Worm (Caenorhabditis elegans) whole organism, mixed stage, embryonic: ENCODE data around the gene fbxb-6.
"Not testable (repeated sequence)": the region's sequence is repeated elsewhere in the genome, so short reads cannot be mapped to it uniquely, and the experiment has no call there.

Source experiments
- blmp-1 ChIP-seq: fragments of 150-350 bp; optimal IDR thresholded peaks from 2 replicates; lab custom pipeline; 2014; ENCODE audit warnings: missing biosample characterization, missing genetic modification characterization
- ceh-39 ChIP-seq: fragments of 150-350 bp; optimal IDR thresholded peaks from 2 replicates; lab custom pipeline; 2014; ENCODE audit warnings: missing biosample characterization, missing genetic modification characterization
- ceh-43 ChIP-seq: fragments of 200-800 bp; sonication (Bioruptor generic); optimal IDR thresholded peaks from 2 replicates; lab custom pipeline; 2018; ENCODE audit warnings: mild to moderate bottlenecking, missing genetic modification characterization, moderate library complexity, missing compliant biosample characterization
- ceh-83 ChIP-seq: fragments of 200-800 bp; sonication (Bioruptor generic); optimal IDR thresholded peaks from 2 replicates; lab custom pipeline; 2018; ENCODE audit warnings: mild to moderate bottlenecking, missing genetic modification characterization, missing compliant biosample characterization
- ces-1 ChIP-seq: fragments of 150-350 bp; optimal IDR thresholded peaks from 2 replicates; lab custom pipeline; 2014; ENCODE audit warnings: missing biosample characterization, missing genetic modification reagents, missing genetic modification characterization
- cnd-1 ChIP-seq: fragments of 200-800 bp; sonication (Bioruptor generic); optimal IDR thresholded peaks from 2 replicates; lab custom pipeline; 2018; ENCODE audit warnings: mild to moderate bottlenecking, missing genetic modification characterization, missing compliant biosample characterization
- drap-1 ChIP-seq: fragments of 200-800 bp; sonication (Bioruptor generic); optimal IDR thresholded peaks from 3 replicates; lab custom pipeline; 2018; ENCODE audit warnings: mild to moderate bottlenecking, missing genetic modification characterization, missing compliant biosample characterization
- elt-1 ChIP-seq: sonication (generic microtip); optimal IDR thresholded peaks from 2 replicates; lab custom pipeline; 2017; ENCODE audit warnings: missing genetic modification characterization, mild to moderate bottlenecking, missing compliant biosample characterization, antibody characterized with exemption, moderate library complexity, borderline replicate concordance; ENCODE audit not compliant: insufficient read depth
- flh-1 ChIP-seq: fragments of 200-800 bp; sonication (Bioruptor generic); optimal IDR thresholded peaks from 2 replicates; lab custom pipeline; 2018; ENCODE audit warnings: mild to moderate bottlenecking, missing genetic modification characterization, moderate library complexity, missing compliant biosample characterization
- ham-2 ChIP-seq: fragments of 200-800 bp; sonication (Bioruptor generic); optimal IDR thresholded peaks from 2 replicates; lab custom pipeline; 2018; ENCODE audit warnings: mild to moderate bottlenecking, missing genetic modification characterization, missing compliant biosample characterization
- hlh-1 ChIP-seq: fragments of 150-350 bp; optimal IDR thresholded peaks from 2 replicates; lab custom pipeline; 2014; ENCODE audit warnings: missing biosample characterization, missing genetic modification reagents, missing genetic modification characterization
- lin-13 ChIP-seq: fragments of 150-350 bp; optimal IDR thresholded peaks from 2 replicates; lab custom pipeline; 2014; ENCODE audit warnings: missing biosample characterization, missing genetic modification characterization
- lin-32 ChIP-seq: fragments of 200-800 bp; sonication (Bioruptor generic); optimal IDR thresholded peaks from 2 replicates; lab custom pipeline; 2018; ENCODE audit warnings: mild to moderate bottlenecking, missing genetic modification characterization, missing compliant biosample characterization
- lsy-2 ChIP-seq: fragments of 150-350 bp; optimal IDR thresholded peaks from 2 replicates; lab custom pipeline; 2014; ENCODE audit warnings: missing biosample characterization, missing genetic modification characterization
- mab-5 ChIP-seq: fragments of 150-350 bp; optimal IDR thresholded peaks from 2 replicates; lab custom pipeline; 2014; ENCODE audit warnings: missing biosample characterization, missing genetic modification characterization
- mep-1 ChIP-seq: fragments of 150-350 bp; optimal IDR thresholded peaks from 2 replicates; lab custom pipeline; 2017; ENCODE audit warnings: missing biosample characterization, missing genetic modification reagents, missing genetic modification characterization, inconsistent platforms
- mls-2 ChIP-seq: sonication (generic microtip); optimal IDR thresholded peaks from 2 replicates; lab custom pipeline; 2016; ENCODE audit warnings: mild to moderate bottlenecking, missing genetic modification characterization, moderate library complexity, missing compliant biosample characterization
- nhr-12 ChIP-seq: fragments of 150-350 bp; optimal IDR thresholded peaks from 2 replicates; lab custom pipeline; 2014; ENCODE audit warnings: missing biosample characterization, missing genetic modification characterization
- nhr-2 ChIP-seq: fragments of 150-350 bp; optimal IDR thresholded peaks from 2 replicates; lab custom pipeline; 2014; ENCODE audit warnings: missing biosample characterization, missing genetic modification characterization
- nhr-76 ChIP-seq: sonication (generic microtip); optimal IDR thresholded peaks from 2 replicates; lab custom pipeline; 2017; ENCODE audit warnings: missing biosample characterization, missing genetic modification characterization
- pha-4 ChIP-seq: fragments of 150-350 bp; optimal IDR thresholded peaks from 2 replicates; lab custom pipeline; 2018; ENCODE audit warnings: missing biosample characterization, missing genetic modification reagents, missing genetic modification characterization
- snpc-4 ChIP-seq: fragments of 150-350 bp; optimal IDR thresholded peaks from 2 replicates; lab custom pipeline; 2014; ENCODE audit warnings: missing biosample characterization, missing genetic modification characterization
- sptf-1 ChIP-seq: sonication (generic microtip); optimal IDR thresholded peaks from 2 replicates; lab custom pipeline; 2017; ENCODE audit warnings: mild to moderate bottlenecking, missing genetic modification characterization, moderate library complexity, missing compliant biosample characterization
- tbx-8 ChIP-seq: fragments of 200-800 bp; sonication (Bioruptor generic); optimal IDR thresholded peaks from 2 replicates; lab custom pipeline; 2018; ENCODE audit warnings: mild to moderate bottlenecking, missing genetic modification characterization, moderate library complexity, missing compliant biosample characterization
- unc-120 ChIP-seq: sonication (generic microtip); optimal IDR thresholded peaks from 2 replicates; lab custom pipeline; 2017; ENCODE audit warnings: missing genetic modification characterization, missing compliant biosample characterization; ENCODE audit not compliant: poor library complexity, severe bottlenecking
- unc-39 ChIP-seq: fragments of 150-350 bp; optimal IDR thresholded peaks from 2 replicates; lab custom pipeline; 2014; ENCODE audit warnings: missing biosample characterization, missing genetic modification characterization
- unc-62 ChIP-seq: fragments of 150-350 bp; optimal IDR thresholded peaks from 2 replicates; lab custom pipeline; 2014; ENCODE audit warnings: missing biosample characterization, missing genetic modification reagents, missing genetic modification characterization
- zip-8 ChIP-seq: fragments of 150-350 bp; optimal IDR thresholded peaks from 2 replicates; lab custom pipeline; 2014; ENCODE audit warnings: missing biosample characterization, missing genetic modification characterization
- ztf-11 ChIP-seq: fragments of 150-350 bp; optimal IDR thresholded peaks from 2 replicates; lab custom pipeline; 2014; ENCODE audit warnings: missing biosample characterization, missing genetic modification characterization

Gene fbxb-6

DNA sequence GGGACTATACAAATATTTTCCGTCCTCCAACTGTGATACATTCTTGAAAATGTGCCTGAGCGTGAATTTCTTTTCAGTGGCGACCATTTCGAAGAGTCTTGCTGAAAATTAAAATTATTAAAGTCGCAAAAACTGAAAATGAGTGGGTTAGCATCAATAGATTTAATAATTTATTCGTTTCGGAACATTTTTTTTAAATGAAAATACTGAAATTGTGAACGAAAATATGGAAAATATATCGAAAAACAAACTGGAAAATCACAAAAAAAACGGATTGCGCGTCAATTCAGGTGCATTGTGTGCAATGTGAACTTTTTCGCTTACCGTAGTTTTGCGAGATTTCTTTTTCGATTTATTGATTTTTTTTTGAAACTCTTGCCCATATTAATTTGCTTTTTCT is 32.7 kb upstream of the fbxb-6 start, which contains the start of gene bath-5:
bath-5 (minus strand) TSS at position 101 of the 400 bp plus-strand sequence.
- TF ChIP-seq ceh-39 (tag; lab: Kevin White, UChicago) (no peak), ceh-43 (no peak), flh-1 (no peak), ham-2 (no peak), hlh-1 (tag; lab: Kevin White, UChicago) (no peak), ceh-83 (GFP tag; lab: Kevin White, UChicago) (no peak), nhr-12 (tag; lab: Kevin White, UChicago) (no peak), ztf-11 (tag; lab: Kevin White, UChicago) (no peak), pha-4 (tag; lab: Kevin White, UChicago) (no peak), unc-120 (no peak), elt-1 (no peak), snpc-4 (tag; lab: Kevin White, UChicago) (no peak), lsy-2 (no peak), ces-1 (GFP tag; lab: Kevin White, UChicago) (no peak), cnd-1 (tag; lab: Kevin White, UChicago) (no peak), nhr-76 (tag; lab: Kevin White, UChicago) (no peak), zip-8 (tag; lab: Kevin White, UChicago) (no peak)

DNA sequence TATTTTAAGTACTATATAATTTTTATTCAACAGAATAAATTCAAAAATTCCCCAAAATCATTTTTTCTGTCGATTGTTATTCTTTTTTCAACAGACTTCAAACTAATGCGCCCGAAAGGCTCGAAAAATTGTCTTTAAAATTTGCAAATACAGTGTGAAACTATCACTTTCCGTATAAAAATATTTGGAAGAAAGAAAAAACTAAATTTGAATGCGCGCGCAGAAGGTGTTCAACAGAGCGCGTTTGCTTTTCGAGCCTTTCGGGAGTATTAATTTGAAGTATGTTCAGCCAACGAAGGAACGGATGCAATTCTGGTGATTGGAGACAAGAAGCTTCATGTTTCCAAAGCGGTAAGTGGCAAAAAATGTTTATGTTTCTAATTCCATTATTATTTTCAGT is 32.3 kb upstream of the fbxb-6 start, which contains the start of gene btb-4:
btb-4 (plus strand) TSS at position 35 of the 400 bp plus-strand sequence.
- TF ChIP-seq mab-5, blmp-1, pha-4 (tag; lab: Kevin White, UChicago): not testable (repeated sequence)

DNA sequence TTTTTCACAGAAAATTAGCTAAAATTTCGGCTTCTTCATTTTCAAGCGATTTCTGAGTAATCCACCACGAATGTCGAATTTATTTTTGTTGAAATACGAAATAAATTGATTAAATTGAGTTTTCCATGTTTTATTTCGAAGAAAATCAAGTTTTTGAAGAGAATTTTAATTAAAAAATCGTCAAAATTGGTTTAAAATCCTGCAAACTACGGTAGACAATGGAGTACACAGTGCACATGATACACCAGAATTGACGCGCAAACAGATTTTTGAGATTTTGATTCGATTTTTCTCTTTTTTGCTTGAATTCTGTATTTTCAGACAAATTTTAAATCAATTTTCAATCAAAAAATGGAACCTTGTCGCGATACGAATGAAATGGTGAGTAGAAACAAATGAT is 31.3 kb upstream of the fbxb-6 start, which contains the start of gene F59H6.14:
F59H6.14 (plus strand) TSS at position 301 of the 400 bp plus-strand sequence.
- TF ChIP-seq unc-120 (no peak), zip-8 (tag; lab: Kevin White, UChicago) (no peak), mls-2 (tag; lab: Kevin White, UChicago) (no peak), lin-13 (tag; lab: Kevin White, UChicago) (no peak), unc-39 (tag; lab: Kevin White, UChicago) (no peak), lin-32 (no peak), nhr-2 (tag; lab: Kevin White, UChicago) (no peak), nhr-12 (tag; lab: Kevin White, UChicago) (no peak), pha-4 (tag; lab: Kevin White, UChicago) (no peak), ceh-83 (GFP tag; lab: Kevin White, UChicago) (no peak), blmp-1 (tag; lab: Kevin White, UChicago) (no peak), sptf-1 (no peak), ceh-39 (tag; lab: Kevin White, UChicago) (no peak)

DNA sequence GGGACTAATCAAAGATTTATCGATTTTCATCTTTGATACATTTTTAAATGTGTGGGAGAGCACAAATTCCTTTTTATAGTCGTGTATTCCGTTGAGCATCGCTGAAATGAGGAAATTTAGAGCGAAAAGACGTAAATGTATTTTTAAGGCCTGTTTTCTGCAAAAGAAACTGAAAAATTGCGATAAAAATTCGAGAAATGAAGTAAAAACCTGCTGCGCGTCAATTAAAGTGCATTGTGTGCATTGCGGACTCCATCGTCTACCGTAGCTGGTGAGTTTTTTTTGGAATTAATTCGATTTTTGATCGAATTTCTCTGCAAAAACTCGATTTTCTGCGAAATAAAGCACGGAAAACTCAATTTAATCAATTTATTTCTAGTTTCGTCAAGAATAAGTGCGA is 25.3 kb upstream of the fbxb-6 start, which contains the start of gene bath-19:
bath-19 (minus strand) TSS at position 101 of the 400 bp plus-strand sequence.
- no peak for TF ChIP-seq mls-2 (tag; lab: Kevin White, UChicago)
- no peak for TF ChIP-seq ceh-83 (GFP tag; lab: Kevin White, UChicago)
- TF ChIP-seq unc-120 = no peak
- no peak for TF ChIP-seq snpc-4 (tag; lab: Kevin White, UChicago)
- no peak for TF ChIP-seq drap-1 (GFP tag; lab: Kevin White, UChicago)
- no peak for TF ChIP-seq ztf-11 (tag; lab: Kevin White, UChicago)
- no peak for TF ChIP-seq tbx-8 (GFP tag; lab: Kevin White, UChicago)
- no peak for TF ChIP-seq ham-2
- TF ChIP-seq lsy-2 = no peak
- no peak for TF ChIP-seq lin-32

DNA sequence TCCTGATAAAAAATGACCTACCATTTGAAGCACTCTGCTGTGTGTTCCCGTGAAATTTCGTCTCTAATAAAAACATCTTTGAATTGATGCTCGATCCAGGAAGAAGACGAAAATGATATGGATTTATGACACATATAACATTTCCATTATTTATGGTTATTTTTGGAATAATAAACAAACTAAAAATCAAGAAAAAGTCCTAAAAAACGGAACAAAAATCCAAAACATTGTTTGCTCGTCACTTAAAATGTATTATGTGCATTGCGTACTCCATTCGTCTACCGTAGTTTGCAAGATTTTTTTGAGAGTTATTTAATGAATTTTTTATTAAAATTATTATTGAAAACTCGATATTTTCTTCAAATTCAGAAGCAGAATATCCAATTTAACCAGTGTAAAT is 22.1 kb upstream of the fbxb-6 start, which contains the start of gene bath-20:
bath-20 (minus strand) TSS at position 101 of the 400 bp plus-strand sequence.
- TF ChIP-seq ztf-11 (tag; lab: Kevin White, UChicago) = no peak

DNA sequence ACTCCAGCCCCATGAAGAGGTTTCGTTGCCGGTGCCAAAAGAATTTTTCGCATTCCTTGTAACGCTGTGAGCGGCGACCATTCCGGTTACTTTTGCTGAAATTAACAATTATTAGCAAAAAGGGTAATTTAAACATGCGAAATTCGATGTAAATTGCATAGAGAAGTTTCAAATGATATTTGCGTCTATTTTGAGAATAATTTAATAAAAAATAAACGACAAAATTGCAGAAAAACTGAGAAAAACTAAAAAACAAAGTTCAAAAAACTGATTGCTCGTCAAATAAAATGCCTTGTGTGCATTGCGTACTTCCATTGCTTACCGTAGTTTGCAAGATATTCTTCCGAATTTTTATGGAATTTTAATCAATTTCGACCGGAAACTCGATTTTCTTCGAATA is 19.1 kb upstream of the fbxb-6 start, which contains the start of gene bath-24:
bath-24 (minus strand) TSS at position 101 of the 400 bp plus-strand sequence.
- no peak for TF ChIP-seq mab-5 (tag; lab: Kevin White, UChicago)
- no peak for TF ChIP-seq tbx-8 (GFP tag; lab: Kevin White, UChicago)
- no peak for TF ChIP-seq mep-1 (tag; lab: Kevin White, UChicago)
- no peak for TF ChIP-seq elt-1
- no peak for TF ChIP-seq lin-32
- TF ChIP-seq unc-120 = no peak
- no peak for TF ChIP-seq sptf-1
- TF ChIP-seq lin-13 (tag; lab: Kevin White, UChicago) = no peak
- no peak for TF ChIP-seq snpc-4 (tag; lab: Kevin White, UChicago)
- no peak for TF ChIP-seq ceh-83 (GFP tag; lab: Kevin White, UChicago)
- no peak for TF ChIP-seq nhr-76 (tag; lab: Kevin White, UChicago)
- TF ChIP-seq blmp-1 (tag; lab: Kevin White, UChicago) = no peak
- no peak for TF ChIP-seq flh-1
- TF ChIP-seq lsy-2 = no peak
- no peak for TF ChIP-seq unc-62
- TF ChIP-seq cnd-1 (tag; lab: Kevin White, UChicago) = no peak
- no peak for TF ChIP-seq nhr-12 (tag; lab: Kevin White, UChicago)
- no peak for TF ChIP-seq ham-2
- TF ChIP-seq ceh-43 = no peak
